Fruit fly (Drosophila melanogaster) whole organism, wandering third instar larva: ENCODE data around the gene Gba1b.
A peak's percentile ranks its signal among the peaks of the same experiment; 100 is the strongest.

Source experiments
- Abd-B ChIP-seq: fragments of >200 bp; optimal IDR thresholded peaks from 2 replicates; lab custom pipeline; 2017; ENCODE audit warnings: missing biosample characterization, missing genetic modification characterization
- CG32264 ChIP-seq: fragments of 200-800 bp; sonication (Bioruptor generic); optimal IDR thresholded peaks from 2 replicates; lab custom pipeline; 2016; ENCODE audit warnings: missing biosample characterization, missing genetic modification characterization
- CG9705 ChIP-seq: fragments of 200-800 bp; sonication (Bioruptor generic); optimal IDR thresholded peaks from 2 replicates; lab custom pipeline; 2018; ENCODE audit warnings: missing biosample characterization, mild to moderate bottlenecking, missing genetic modification characterization
- CrebA ChIP-seq: fragments of 200-800 bp; sonication (Bioruptor generic); optimal IDR thresholded peaks from 2 replicates; lab custom pipeline; 2016; ENCODE audit warnings: missing biosample characterization, mild to moderate bottlenecking, missing genetic modification characterization, borderline replicate concordance
- Dfd ChIP-seq: fragments of >200 bp; optimal IDR thresholded peaks from 2 replicates; lab custom pipeline; 2017; ENCODE audit warnings: missing biosample characterization, missing genetic modification characterization
- Dif ChIP-seq: fragments of 200-275, 200-300 bp; sonication (Bioruptor generic); optimal IDR thresholded peaks from 2 replicates; lab custom pipeline; 2018; ENCODE audit warnings: missing biosample characterization, missing genetic modification characterization; ENCODE audit not compliant: partially characterized antibody
- GATAd ChIP-seq: sonication (Bioruptor generic); optimal IDR thresholded peaks from 2 replicates; lab custom pipeline; 2016; ENCODE audit warnings: missing biosample characterization, missing genetic modification characterization
- HLH106 ChIP-seq: fragments of 200-800 bp; optimal IDR thresholded peaks from 3 replicates; lab custom pipeline; 2019; ENCODE audit warnings: missing biosample characterization, mild to moderate bottlenecking, missing genetic modification characterization, moderate library complexity
- Hnf4 ChIP-seq: fragments of 200-800 bp; sonication (Bioruptor generic); optimal IDR thresholded peaks from 2 replicates; lab custom pipeline; 2016; ENCODE audit warnings: missing biosample characterization, mild to moderate bottlenecking, missing genetic modification characterization
- Hr78 ChIP-seq: fragments of >200 bp; optimal IDR thresholded peaks from 2 replicates; lab custom pipeline; 2017; ENCODE audit warnings: missing biosample characterization, missing genetic modification characterization
- Hr83 ChIP-seq: fragments of 200-300 bp; sonication (Bioruptor generic); optimal IDR thresholded peaks from 2 replicates; lab custom pipeline; 2016; ENCODE audit warnings: missing biosample characterization, mild to moderate bottlenecking, missing genetic modification characterization, moderate library complexity; ENCODE audit not compliant: poor library complexity, severe bottlenecking
- Jra ChIP-seq: sonication (Bioruptor generic); optimal IDR thresholded peaks from 2 replicates; lab custom pipeline; 2016; ENCODE audit warnings: missing biosample characterization, missing genetic modification characterization
- Mio ChIP-seq: sonication (Bioruptor generic); optimal IDR thresholded peaks from 2 replicates; lab custom pipeline; 2016; ENCODE audit warnings: missing biosample characterization, missing genetic modification characterization
- Myc ChIP-seq: fragments of >200 bp; optimal IDR thresholded peaks from 2 replicates; lab custom pipeline; 2017
- N ChIP-seq: fragments of >200 bp; optimal IDR thresholded peaks from 2 replicates; lab custom pipeline; 2018; ENCODE audit warnings: missing biosample characterization, missing external identifiers, missing genetic modification characterization
- OdsH ChIP-seq: fragments of 200-800 bp; sonication (Bioruptor generic); optimal IDR thresholded peaks from 2 replicates; lab custom pipeline; 2016; ENCODE audit warnings: missing biosample characterization, mild to moderate bottlenecking, missing genetic modification characterization
- Rel ChIP-seq, 2 experiments: fragments of 200-800 bp; sonication (Bioruptor generic) in 1 of 2; optimal IDR thresholded peaks; 2 replicates in 1 of 2; 3 replicates in 1 of 2; lab custom pipeline; 2016 to 2019; ENCODE audit warnings: mild to moderate bottlenecking in 2 of 2, missing biosample characterization in 2 of 2, missing genetic modification characterization in 2 of 2, moderate library complexity in 1 of 2
- Sp1 ChIP-seq: fragments of 200-800 bp; sonication (Bioruptor generic); optimal IDR thresholded peaks from 3 replicates; lab custom pipeline; 2019; ENCODE audit warnings: missing biosample characterization, mild to moderate bottlenecking, missing genetic modification characterization, moderate library complexity
- Vsx2 ChIP-seq: fragments of 200-300, 225-300 bp; sonication (Bioruptor generic); optimal IDR thresholded peaks from 2 replicates; lab custom pipeline; 2018; ENCODE audit warnings: missing biosample characterization, missing genetic modification characterization; ENCODE audit not compliant: partially characterized antibody
- br ChIP-seq: fragments of 200-800 bp; sonication (Bioruptor generic); optimal IDR thresholded peaks from 2 replicates; lab custom pipeline; 2016; ENCODE audit warnings: missing biosample characterization, missing genetic modification characterization
- brk ChIP-seq: fragments of 200-800 bp; sonication (Bioruptor generic); optimal IDR thresholded peaks from 2 replicates; lab custom pipeline; 2016; ENCODE audit warnings: missing biosample characterization, mild to moderate bottlenecking, missing genetic modification characterization
- dl ChIP-seq, 2 experiments: fragments of 175-275, 200-275 bp in 1 of 2; fragments of 200-275 bp in 1 of 2; sonication (Bioruptor generic); optimal IDR thresholded peaks; lab custom pipeline; 2018; ENCODE audit warnings: mild to moderate bottlenecking in 2 of 2, missing biosample characterization in 2 of 2, missing genetic modification characterization in 2 of 2, moderate library complexity in 2 of 2; ENCODE audit not compliant: partially characterized antibody in 2 of 2, insufficient read depth in 1 of 2
- dmrt93B ChIP-seq: fragments of 200-800 bp; sonication (Bioruptor generic); optimal IDR thresholded peaks from 2 replicates; lab custom pipeline; 2018; ENCODE audit warnings: missing biosample characterization, mild to moderate bottlenecking, missing genetic modification characterization
- dsf ChIP-seq: sonication (Bioruptor generic); optimal IDR thresholded peaks from 2 replicates; lab custom pipeline; 2016; ENCODE audit warnings: missing biosample characterization, missing genetic modification characterization, borderline replicate concordance
- ey ChIP-seq: fragments of 200-800 bp; sonication (Bioruptor generic); optimal IDR thresholded peaks from 2 replicates; lab custom pipeline; 2016; ENCODE audit warnings: missing biosample characterization, missing genetic modification characterization
- foxo ChIP-seq, 2 experiments: fragments of 200-800 bp; sonication (Bioruptor generic); optimal IDR thresholded peaks; 2 replicates in 1 of 2; 3 replicates in 1 of 2; lab custom pipeline; 2016 to 2017; ENCODE audit warnings: missing biosample characterization in 2 of 2, missing genetic modification characterization in 2 of 2
- fru ChIP-seq: fragments of 200-800 bp; sonication (Bioruptor generic); optimal IDR thresholded peaks from 3 replicates; lab custom pipeline; 2016; ENCODE audit warnings: missing biosample characterization, mild to moderate bottlenecking, missing genetic modification characterization
- h ChIP-seq: fragments of 200-800 bp; sonication (Bioruptor generic); optimal IDR thresholded peaks from 3 replicates; lab custom pipeline; 2016; ENCODE audit warnings: missing biosample characterization, mild to moderate bottlenecking, missing genetic modification characterization
- jim ChIP-seq: fragments of 175-275, 200-325 bp; sonication (Bioruptor generic); optimal IDR thresholded peaks from 2 replicates; lab custom pipeline; 2016; ENCODE audit warnings: missing biosample characterization, mild to moderate bottlenecking, missing genetic modification characterization
- lola ChIP-seq: fragments of >200 bp; optimal IDR thresholded peaks from 2 replicates; lab custom pipeline; 2017; ENCODE audit warnings: missing biosample characterization, missing genetic modification characterization
- pan ChIP-seq: fragments of >200 bp; optimal IDR thresholded peaks from 2 replicates; lab custom pipeline; 2017
- psq ChIP-seq: fragments of 200-800 bp; sonication (Bioruptor generic); optimal IDR thresholded peaks from 3 replicates; lab custom pipeline; 2017; ENCODE audit warnings: missing biosample characterization, mild to moderate bottlenecking, missing genetic modification characterization, moderate library complexity
- rgr ChIP-seq: fragments of 200-800 bp; sonication (Bioruptor generic); optimal IDR thresholded peaks from 3 replicates; lab custom pipeline; 2016; ENCODE audit warnings: missing biosample characterization, mild to moderate bottlenecking, missing genetic modification characterization
- sage ChIP-seq: fragments of 200-800 bp; sonication (Bioruptor generic); optimal IDR thresholded peaks from 2 replicates; lab custom pipeline; 2016; ENCODE audit warnings: missing biosample characterization, mild to moderate bottlenecking, missing genetic modification characterization
- sv ChIP-seq: fragments of 200-800 bp; sonication (Bioruptor generic); optimal IDR thresholded peaks from 3 replicates; lab custom pipeline; 2016; ENCODE audit warnings: missing biosample characterization, missing genetic modification characterization
- tai ChIP-seq: sonication (Bioruptor generic); optimal IDR thresholded peaks from 2 replicates; lab custom pipeline; 2016; ENCODE audit warnings: missing biosample characterization, missing genetic modification characterization
- usp ChIP-seq: fragments of >200 bp; optimal IDR thresholded peaks from 2 replicates; lab custom pipeline; 2017; ENCODE audit warnings: missing biosample characterization, missing genetic modification characterization
- woc ChIP-seq: sonication (Bioruptor generic); optimal IDR thresholded peaks from 2 replicates; lab custom pipeline; 2016; ENCODE audit warnings: missing biosample characterization, mild to moderate bottlenecking, missing genetic modification characterization

Gba1b gene

DNA sequence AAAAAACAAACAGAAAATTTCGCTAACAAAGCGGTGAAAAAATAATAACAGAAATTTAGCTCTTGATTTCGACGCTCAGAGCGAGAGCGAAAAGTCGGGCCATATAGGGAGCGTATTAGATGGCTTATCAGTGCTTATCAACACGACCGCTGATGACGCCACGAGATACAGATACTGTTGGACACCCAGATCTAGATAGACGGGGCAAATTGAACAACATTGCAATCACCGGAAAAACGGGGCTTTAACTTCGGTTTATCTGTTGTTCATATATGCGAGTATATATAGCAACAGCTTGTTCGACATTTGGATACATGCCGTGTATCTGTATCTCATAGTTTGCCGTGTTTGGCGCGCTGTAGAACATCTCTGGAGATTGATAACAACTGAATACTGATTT is 36.0 kb upstream of the Gba1b start:
- no peak for TF ChIP-seq Vsx2
- TF ChIP-seq Rel (GFP tag; optimal IDR thresholded peaks at IDR 0.05; lab: Kevin White, UChicago): no peak
- peak; percentile 33 for TF ChIP-seq Rel (tag; optimal IDR thresholded peaks at IDR 0.05; lab: Kevin White, UChicago)
- TF ChIP-seq, all 38 proteins: peak for 1

- TF ChIP-seq woc (GFP tag; lab: Kevin White, UChicago) (peak; percentile 98), sv (GFP tag; lab: Kevin White, UChicago) (peak; percentile 100), CG32264 (GFP tag; lab: Kevin White, UChicago) (peak; percentile 98), foxo (GFP tag; optimal IDR thresholded peaks at IDR 0.05; lab: Kevin White, UChicago) (peak; percentile 94 to 99), Dif (GFP tag; lab: Kevin White, UChicago) (peak; percentile 96), Hr83 (peak; percentile 61), lola (no peak), fru (GFP tag; lab: Kevin White, UChicago) (peak; percentile 99), brk (GFP tag; lab: Kevin White, UChicago) (peak; percentile 96), jim (GFP tag; lab: Kevin White, UChicago) (no peak), Sp1 (GFP tag; lab: Kevin White, UChicago) (peak; percentile 99), CG9705 (GFP tag; lab: Kevin White, UChicago) (peak; percentile 98), Hr78 (GFP tag; lab: Kevin White, UChicago) (no peak), Hnf4 (GFP tag; lab: Kevin White, UChicago) (peak; percentile 98), Abd-B (GFP tag; lab: Kevin White, UChicago) (no peak), dmrt93B (GFP tag; lab: Kevin White, UChicago) (peak; percentile 100), dsf (peak; percentile 89), sage (GFP tag; lab: Kevin White, UChicago) (peak; percentile 97), Jra (GFP tag; lab: Kevin White, UChicago) (peak; percentile 97), HLH106 (tag; lab: Kevin White, UChicago) (peak; percentile 99), CrebA (GFP tag; lab: Kevin White, UChicago) (peak; percentile 92), br (GFP tag; lab: Kevin White, UChicago) (peak; percentile 99), dl (GFP tag; optimal IDR thresholded peaks at IDR 0.05; lab: Kevin White, UChicago; ENCODE audit: insufficient read depth in 1 of 2, partially characterized antibody in 2 of 2) (peak; percentile 86 to 92), Rel (GFP tag; optimal IDR thresholded peaks at IDR 0.05; lab: Kevin White, UChicago) (peak; percentile 94), Rel (tag; optimal IDR thresholded peaks at IDR 0.05; lab: Kevin White, UChicago) (peak; percentile 84), Vsx2 (peak; percentile 68), OdsH (GFP tag; lab: Kevin White, UChicago) (peak; percentile 99), ey (GFP tag; lab: Kevin White, UChicago) (peak; percentile 99), psq (GFP tag; lab: Kevin White, UChicago) (peak; percentile 98), Mio (peak; percentile 91), Dfd (GFP tag; lab: Kevin White, UChicago) (peak; percentile 98), rgr (GFP tag; lab: Kevin White, UChicago) (peak; percentile 99), N (GFP tag; lab: Kevin White, UChicago) (no peak), GATAd (peak; percentile 83), h (GFP tag; lab: Kevin White, UChicago) (peak; percentile 99), pan (lab: Kevin White, UChicago) (no peak), tai (GFP tag; lab: Kevin White, UChicago) (peak; percentile 96), Myc (lab: Kevin White, UChicago) (no peak), usp (GFP tag; lab: Kevin White, UChicago) (no peak)
- TF ChIP-seq, all 38 proteins: peak for 30
Observed at dm6 chr3R:23669401-23670216, 35.0 kb upstream of the Gba1b start, which contains the start of gene CG31145. TSS of gene CG31145 (minus strand) at chr3R:23669659.
